Worm (Caenorhabditis elegans): Measurements from ENCODE around the gene Y26G10.5.
A peak's percentile ranks its signal among the peaks of the same experiment; 100 is the strongest.

Gene Y26G10.5

DNA sequence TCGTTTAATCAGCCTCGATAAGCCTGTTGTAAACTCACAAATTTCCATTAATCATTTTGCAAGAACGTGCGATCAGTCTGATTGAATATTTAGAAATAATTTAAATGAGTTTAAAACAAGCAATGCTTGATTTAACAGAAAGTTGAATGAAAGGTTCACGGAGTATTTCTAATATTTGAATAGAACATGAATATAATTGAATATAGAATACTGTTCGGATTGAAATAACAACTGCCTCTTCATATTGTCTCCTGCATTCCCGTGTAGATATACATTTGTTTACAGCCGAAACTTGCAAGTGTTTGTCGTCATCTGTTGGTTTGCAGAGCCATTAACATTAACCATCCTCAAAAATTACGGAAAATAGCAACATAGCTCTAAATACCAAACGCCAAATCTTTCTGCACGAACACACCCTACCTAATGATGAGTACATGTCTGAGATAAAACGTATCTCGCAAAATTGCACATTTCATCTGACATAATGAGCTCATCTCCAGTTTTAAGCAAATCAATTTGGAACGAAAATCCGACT lies at the start of gene Y26G10.5, which contains the start of gene srh-32:
Gene Y26G10.5, minus strand, starts transcription at position 101 of the 535 bp plus-strand sequence.
Gene srh-32, plus strand, starts transcription at position 485 of the 535 bp plus-strand sequence.
- TF ChIP-seq dao-5 (tag; optimal IDR thresholded peaks at IDR 0.05), result no peak
- TF ChIP-seq W03F9.2 (tag; optimal IDR thresholded peaks at IDR 0.05), result no peak
- TF ChIP-seq him-1 (tag; optimal IDR thresholded peaks at IDR 0.05), result no peak

DNA sequence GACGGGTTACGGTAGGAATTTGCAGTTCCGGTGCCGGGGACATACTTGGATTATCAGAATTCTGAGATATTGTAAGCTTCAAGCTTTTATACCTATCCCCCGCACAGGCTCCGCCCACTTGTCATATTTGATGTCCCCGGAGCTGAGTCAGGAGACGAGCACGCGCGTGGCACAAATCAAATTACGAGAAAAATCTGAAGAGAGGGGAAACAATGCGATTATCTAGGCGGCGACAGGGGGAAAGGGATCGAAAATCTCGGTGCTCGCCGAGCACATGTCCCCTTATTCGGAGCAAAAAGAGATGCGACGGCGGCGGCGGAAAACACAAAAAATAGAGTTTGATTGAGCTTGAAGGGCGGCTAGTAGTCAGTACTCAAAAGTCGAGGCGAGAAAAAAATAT lies 48.6 kb upstream of the Y26G10.5 start, which contains the start of gene R12G8.1:
Gene R12G8.1, minus strand, starts transcription at position 63 of the 400 bp plus-strand sequence.
- no peak for TF ChIP-seq dao-5 (tag; optimal IDR thresholded peaks at IDR 0.05)
- TF ChIP-seq him-1 (tag; optimal IDR thresholded peaks at IDR 0.05), result peak; percentile 8

DNA sequence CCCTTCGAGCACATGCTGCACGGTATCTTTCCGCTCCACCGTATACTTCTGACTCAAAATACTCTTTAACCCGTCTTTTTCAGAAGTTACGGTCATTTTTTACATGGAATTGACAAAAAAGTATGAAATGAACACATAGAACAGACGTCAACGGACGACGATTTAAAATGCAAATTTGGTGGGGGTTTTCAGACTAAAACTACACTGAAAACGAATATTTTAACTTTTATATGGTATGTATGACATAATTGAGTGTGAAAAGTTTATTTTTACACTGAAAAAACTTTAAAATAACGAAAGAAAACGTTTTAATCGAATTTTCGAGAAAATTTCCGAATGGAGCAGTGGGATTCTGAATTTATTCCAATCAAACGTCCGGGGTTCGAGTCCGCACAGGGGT lies 46.3 kb upstream of the Y26G10.5 start, which contains the start of gene twk-36:
Gene twk-36, minus strand, starts transcription at position 101 of the 400 bp plus-strand sequence.
- no peak for TF ChIP-seq dao-5 (tag; optimal IDR thresholded peaks at IDR 0.05)
- no peak for TF ChIP-seq W03F9.2 (tag; optimal IDR thresholded peaks at IDR 0.05)
- no peak for TF ChIP-seq him-1 (tag; optimal IDR thresholded peaks at IDR 0.05)

DNA sequence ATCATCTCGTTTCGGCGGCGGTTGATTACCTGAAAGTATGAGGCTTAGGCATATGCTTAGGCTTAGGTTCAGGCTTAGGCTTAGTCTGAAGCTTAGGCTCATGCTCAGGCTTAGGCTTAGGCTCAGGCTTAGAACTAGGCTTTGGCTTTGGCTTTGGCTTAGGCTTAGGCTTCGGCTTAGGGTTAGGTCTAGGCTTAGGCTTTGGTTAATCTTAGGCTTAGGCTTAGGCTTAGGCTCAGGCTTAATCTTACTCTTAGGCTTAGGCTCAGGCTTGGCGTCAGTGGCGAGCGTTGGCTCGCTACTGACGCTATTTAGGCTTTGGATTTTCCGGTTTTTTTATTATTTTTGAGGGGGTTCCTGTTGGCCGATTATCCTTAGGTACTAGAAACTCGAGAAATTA lies 43.2 kb upstream of the Y26G10.5 start:
- TF ChIP-seq him-1 (tag; optimal IDR thresholded peaks at IDR 0.05) (no peak), dao-5 (tag; optimal IDR thresholded peaks at IDR 0.05) (no peak), W03F9.2 (tag; optimal IDR thresholded peaks at IDR 0.05) (no peak)

DNA sequence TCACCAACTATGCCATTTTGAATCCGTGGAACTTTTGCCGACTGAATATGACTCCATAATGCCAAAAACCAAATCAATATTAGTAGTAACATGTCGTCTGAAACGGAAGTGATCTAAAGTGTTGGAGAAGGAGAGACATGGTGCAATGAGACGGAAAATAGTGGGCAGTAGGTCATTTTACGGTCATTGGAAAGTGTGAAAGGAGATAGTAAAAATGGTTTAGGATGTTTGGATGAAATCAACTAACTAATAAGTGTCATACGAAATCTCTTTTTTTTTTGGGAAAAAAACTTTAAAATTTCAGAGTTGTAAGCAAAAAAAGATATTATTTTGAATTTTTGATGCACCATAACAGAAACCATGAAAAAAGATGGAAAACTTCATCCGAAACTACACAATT lies 39.2 kb upstream of the Y26G10.5 start, which contains the start of gene cutl-4:
Gene cutl-4, minus strand, starts transcription at position 101 of the 400 bp plus-strand sequence.
- TF ChIP-seq dao-5 (tag; optimal IDR thresholded peaks at IDR 0.05), result no peak

DNA sequence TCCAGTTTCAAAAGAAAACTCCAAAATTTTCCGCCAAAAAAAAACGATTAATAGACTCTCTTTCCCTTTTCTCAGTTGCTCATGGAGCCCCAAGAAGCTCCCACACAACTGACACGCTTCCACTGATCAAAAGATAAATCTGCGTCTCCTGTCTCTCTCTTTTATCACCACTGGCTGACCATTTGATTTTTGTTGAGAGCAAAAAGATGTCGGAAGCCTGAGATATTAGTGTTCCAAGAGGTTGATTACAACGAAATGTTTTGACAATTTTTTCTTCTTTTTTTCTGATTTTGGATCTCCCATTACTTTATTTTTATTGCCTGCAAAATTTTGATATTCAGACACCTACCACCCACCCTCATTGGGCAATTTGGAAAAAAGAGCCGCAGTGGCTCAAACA lies 31.9 kb upstream of the Y26G10.5 start, which contains the start of gene twk-42:
Gene twk-42, minus strand, starts transcription at position 101 of the 400 bp plus-strand sequence.
- TF ChIP-seq him-1 (tag; optimal IDR thresholded peaks at IDR 0.05) (no peak), W03F9.2 (tag; optimal IDR thresholded peaks at IDR 0.05) (no peak), dao-5 (tag; optimal IDR thresholded peaks at IDR 0.05) (no peak)

DNA sequence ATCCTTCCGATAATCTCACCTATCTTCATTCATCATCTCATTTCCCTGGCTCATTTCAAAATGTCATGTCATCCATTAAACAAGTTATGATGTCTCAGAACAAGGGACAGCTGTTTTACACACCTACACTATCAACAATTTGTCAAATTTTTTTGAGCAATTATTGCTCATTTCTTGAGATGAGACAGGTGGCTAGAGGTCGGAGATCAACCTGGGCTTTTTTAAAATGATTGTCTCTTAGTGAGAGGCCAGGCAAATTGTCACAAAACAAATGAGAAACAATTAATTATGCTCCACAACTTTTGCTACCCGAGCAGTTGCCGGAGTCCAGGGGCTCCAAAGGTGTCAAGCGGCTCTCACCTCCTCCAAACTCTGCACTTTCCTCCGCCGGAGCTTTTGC lies 28.1 kb upstream of the Y26G10.5 start:
- no peak for TF ChIP-seq him-1 (tag; optimal IDR thresholded peaks at IDR 0.05)
- no peak for TF ChIP-seq W03F9.2 (tag; optimal IDR thresholded peaks at IDR 0.05)
- no peak for TF ChIP-seq dao-5 (tag; optimal IDR thresholded peaks at IDR 0.05)

DNA sequence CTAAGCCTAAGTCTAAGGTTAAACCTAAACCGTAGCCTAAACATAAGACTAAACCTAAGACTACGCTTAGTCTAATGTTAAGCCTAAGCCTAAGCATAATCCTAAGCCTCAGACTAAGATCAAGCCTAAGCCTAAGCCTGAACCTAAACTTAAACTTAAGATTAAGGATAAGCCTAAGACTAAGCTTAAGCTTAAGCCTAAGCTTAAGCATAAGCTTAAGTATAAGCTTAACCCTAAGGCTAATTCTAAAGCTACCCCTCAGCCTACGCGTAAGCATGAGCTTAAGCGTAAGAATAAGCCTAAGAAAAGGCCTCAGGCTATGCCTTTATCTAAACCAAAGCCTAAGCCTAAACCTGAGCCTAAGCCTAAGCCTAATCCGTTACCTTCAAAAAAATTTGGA lies 27.7 kb upstream of the Y26G10.5 start:
- TF ChIP-seq him-1 (tag; optimal IDR thresholded peaks at IDR 0.05) (no peak), dao-5 (tag; optimal IDR thresholded peaks at IDR 0.05) (no peak), W03F9.2 (tag; optimal IDR thresholded peaks at IDR 0.05) (no peak)

DNA sequence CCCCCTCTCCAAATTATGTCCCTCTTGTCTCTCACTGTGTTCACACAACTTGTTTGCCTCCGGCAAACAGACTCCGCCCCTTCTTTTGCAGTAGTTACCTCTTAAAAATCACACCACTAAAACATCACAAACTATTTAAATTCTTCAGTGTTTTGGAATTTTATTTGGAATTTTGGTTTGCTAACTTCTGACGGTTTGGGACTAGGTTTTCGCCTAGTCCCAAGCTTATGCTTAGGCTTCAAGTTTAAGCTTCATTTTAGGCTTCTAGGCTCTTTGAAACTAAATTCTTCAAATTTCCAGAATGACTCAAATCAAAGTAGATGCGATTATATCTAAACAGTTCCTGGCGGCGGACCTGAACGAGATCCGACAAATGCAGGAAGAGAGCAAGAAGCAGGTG lies 24.1 kb upstream of the Y26G10.5 start, which contains the start of gene fat-5:
Gene fat-5, plus strand, starts transcription at position 301 of the 400 bp plus-strand sequence.
- TF ChIP-seq him-1 (tag; optimal IDR thresholded peaks at IDR 0.05) (no peak), dao-5 (tag; optimal IDR thresholded peaks at IDR 0.05) (no peak), W03F9.2 (tag; optimal IDR thresholded peaks at IDR 0.05) (no peak)

DNA sequence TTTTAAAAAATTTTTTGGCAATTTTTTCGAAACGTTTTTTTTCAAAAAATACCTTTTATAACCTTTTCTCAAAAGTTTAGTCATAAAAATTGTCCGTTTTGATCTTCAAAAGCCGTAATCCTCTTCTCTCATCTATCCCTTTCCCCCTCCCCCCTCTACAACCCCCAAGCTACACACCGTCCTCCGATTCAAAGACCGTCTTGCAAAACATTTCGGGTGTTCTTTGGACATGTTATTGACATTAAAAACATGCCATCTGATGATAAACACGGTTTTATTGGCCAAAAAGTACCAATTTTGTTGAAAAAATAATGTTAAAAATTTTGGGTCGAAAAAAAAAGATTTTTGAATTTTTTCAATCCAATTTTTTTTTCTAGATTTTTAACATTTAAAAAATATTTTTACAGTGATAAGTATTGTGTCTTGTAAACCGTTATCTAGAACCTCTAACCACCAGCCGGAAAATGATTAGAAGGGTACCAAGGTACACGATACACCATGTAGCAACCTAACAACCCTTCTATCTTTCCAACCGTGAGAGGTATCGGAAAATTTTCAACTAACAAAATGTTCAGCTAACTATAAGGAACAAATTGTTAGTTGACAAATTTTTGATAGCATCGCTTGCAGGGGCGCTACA lies 22.6 kb upstream of the Y26G10.5 start:
- TF ChIP-seq him-1 (tag; optimal IDR thresholded peaks at IDR 0.05) (no peak), dao-5 (tag; optimal IDR thresholded peaks at IDR 0.05) (no peak), W03F9.2 (tag; optimal IDR thresholded peaks at IDR 0.05) (no peak)

DNA sequence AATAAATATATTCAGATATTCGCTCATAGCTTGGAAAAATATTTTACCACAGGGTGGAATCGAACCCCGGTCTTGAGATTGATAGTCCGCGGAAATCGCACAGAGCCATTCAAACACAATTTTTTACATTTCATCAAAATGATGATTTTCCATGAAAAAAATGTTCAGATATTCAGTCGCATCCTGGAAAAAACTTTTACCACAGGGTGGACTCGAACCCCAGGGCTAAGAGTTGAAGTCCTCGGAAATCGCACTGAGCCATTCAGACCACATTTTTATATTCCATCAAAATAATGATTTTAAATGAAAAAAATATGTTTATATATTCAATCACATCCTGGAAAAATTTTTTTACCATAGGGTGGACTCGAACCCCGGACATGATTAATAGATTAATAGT lies 21.9 kb upstream of the Y26G10.5 start:
- TF ChIP-seq W03F9.2 (tag; optimal IDR thresholded peaks at IDR 0.05) (no peak), him-1 (tag; optimal IDR thresholded peaks at IDR 0.05) (no peak)

DNA sequence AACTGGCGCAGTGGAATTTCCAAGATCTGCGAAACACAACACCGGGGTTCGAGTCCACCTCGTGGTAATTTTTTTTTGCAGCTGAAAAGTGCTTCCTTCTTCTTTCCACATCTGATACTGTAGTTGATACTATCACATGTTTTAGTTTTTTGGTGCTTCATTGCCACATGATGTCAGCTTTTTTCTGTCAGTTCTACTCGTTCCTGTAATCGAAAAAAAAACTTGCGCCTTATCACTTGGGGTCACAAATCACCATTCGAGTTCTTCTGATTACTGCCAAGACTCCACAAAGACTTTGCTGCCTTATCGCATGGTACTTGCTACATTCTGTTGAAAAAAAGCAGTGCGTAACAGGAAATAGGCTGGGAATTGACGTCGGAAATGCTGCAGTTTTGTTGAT lies 21.1 kb upstream of the Y26G10.5 start:
- TF ChIP-seq dao-5 (tag; optimal IDR thresholded peaks at IDR 0.05), result no peak
- no peak for TF ChIP-seq him-1 (tag; optimal IDR thresholded peaks at IDR 0.05)
- no peak for TF ChIP-seq W03F9.2 (tag; optimal IDR thresholded peaks at IDR 0.05)

DNA sequence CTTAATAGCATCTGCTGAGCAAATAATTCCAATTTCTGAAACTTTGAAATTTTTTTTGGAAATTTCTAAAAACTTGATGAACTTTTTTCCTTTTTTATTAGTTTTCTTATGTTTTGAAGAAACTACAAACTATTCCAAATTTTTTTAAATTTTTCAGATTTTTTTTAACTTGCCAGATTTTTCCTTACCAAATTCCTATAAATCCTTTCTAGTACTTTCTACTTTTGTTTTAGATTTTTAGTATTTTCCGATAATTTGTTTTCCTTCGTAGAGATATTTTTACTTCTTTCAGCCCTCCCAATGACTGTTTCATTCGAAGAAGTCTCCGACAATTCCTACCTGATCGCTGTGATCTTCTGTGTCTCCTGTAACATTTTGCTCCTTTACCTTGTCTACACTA lies 18.0 kb upstream of the Y26G10.5 start, which contains the start of gene str-77:
Gene str-77, plus strand, starts transcription at position 301 of the 400 bp plus-strand sequence.
- no peak for TF ChIP-seq dao-5 (tag; optimal IDR thresholded peaks at IDR 0.05)
- no peak for TF ChIP-seq W03F9.2 (tag; optimal IDR thresholded peaks at IDR 0.05)
- no peak for TF ChIP-seq him-1 (tag; optimal IDR thresholded peaks at IDR 0.05)

DNA sequence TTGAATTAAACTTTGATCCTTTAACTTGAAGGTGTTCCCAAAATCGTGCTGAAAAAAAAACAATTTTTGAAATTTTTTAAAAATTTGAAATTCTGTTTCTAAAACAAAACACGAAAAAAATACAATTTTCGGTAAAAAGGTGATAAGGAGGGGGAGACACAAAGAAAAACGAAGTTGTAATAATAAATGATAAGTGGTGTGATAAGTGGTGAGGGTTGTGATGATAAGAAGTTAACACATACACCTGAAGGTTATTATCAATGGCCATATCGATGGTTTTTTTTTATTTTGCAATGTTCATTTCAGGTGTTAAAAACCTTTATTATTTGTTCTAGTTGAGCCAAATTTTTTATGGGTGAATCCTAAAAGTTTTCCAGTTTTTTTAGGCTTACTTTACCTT lies 13.7 kb upstream of the Y26G10.5 start, which contains the start of gene twk-33:
Gene twk-33, minus strand, starts transcription at position 48 of the 400 bp plus-strand sequence.
- no peak for TF ChIP-seq W03F9.2 (tag; optimal IDR thresholded peaks at IDR 0.05)
- no peak for TF ChIP-seq him-1 (tag; optimal IDR thresholded peaks at IDR 0.05)
- no peak for TF ChIP-seq dao-5 (tag; optimal IDR thresholded peaks at IDR 0.05)

Data from whole organism, L4/young adult.